Fruit fly (Drosophila melanogaster): ENCODE data around the gene CG10352.
A peak's percentile ranks its signal among the peaks of the same experiment; 100 is the strongest.

CG10352 gene

DNA sequence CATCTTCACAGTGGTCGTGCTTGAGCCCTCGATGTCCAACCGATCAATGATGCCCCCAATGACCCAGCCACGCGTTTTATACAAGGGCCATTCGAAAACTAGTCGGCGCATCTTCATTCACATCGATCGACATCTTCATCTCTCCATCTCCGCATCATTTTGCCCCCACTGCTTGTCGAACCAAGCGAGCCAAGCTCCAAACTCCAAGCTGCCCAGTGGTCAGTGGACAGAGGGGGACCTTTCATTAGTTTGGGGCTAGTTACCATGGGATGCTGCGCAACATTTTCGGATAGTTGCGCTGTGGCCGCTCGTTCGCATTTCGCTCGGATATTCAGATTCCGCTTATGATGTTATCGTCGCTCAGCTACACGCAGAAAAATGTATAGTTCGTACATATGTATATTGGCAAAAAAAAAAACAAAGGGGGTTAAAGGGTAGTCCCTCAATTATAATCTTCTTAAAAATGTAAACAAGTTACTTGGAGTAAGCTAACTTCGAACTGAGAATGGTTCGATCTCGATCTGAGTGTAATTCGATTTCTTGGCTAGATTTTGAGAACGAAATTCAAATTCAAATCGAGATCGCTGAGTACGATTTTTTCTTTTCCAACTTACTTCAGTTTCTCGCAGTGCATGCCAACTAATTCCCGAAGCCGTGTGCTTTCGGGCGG is 30.8 kb downstream of the CG10352 start, which contains the start of gene CG15740 (continued):
- TF ChIP-seq CG2120 (GFP tag; optimal IDR thresholded peaks at IDR 0.05), result peak; percentile 30
- peak; percentile 55 for TF ChIP-seq CG7839 (tag; optimal IDR thresholded peaks at IDR 0.05)
- peak; percentile 12 for TF ChIP-seq CG12391 (tag; optimal IDR thresholded peaks at IDR 0.05)
- peak; percentile 28 to 64 for TF ChIP-seq dpn (GFP tag; optimal IDR thresholded peaks at IDR 0.05)
- no peak for TF ChIP-seq CG7271 (tag; optimal IDR thresholded peaks at IDR 0.05)
- peak; percentile 56 for TF ChIP-seq CG15269 (tag; optimal IDR thresholded peaks at IDR 0.05)
- TF ChIP-seq CG17385 (GFP tag; optimal IDR thresholded peaks at IDR 0.05), result peak; percentile 8
- TF ChIP-seq Ada2b (GFP tag; IDR thresholded peaks at IDR 0.05), result peak; percentile 62
- peak; percentile 42 for TF ChIP-seq CG4424 (GFP tag; optimal IDR thresholded peaks at IDR 0.05)
- TF ChIP-seq Pdp1 (GFP tag; optimal IDR thresholded peaks at IDR 0.05), result peak in 1 of 2 experiments; percentile 33
- TF ChIP-seq fd96Cb (tag; optimal IDR thresholded peaks at IDR 0.05), result peak; percentile 14
- TF ChIP-seq nerfin-1 (tag; optimal IDR thresholded peaks at IDR 0.05), result peak; percentile 1
- TF ChIP-seq Dfd (GFP tag; optimal IDR thresholded peaks at IDR 0.05), result no peak
- peak; percentile 28 for TF ChIP-seq PHDP (tag; optimal IDR thresholded peaks at IDR 0.05)
- TF ChIP-seq CG4617 (GFP tag; optimal IDR thresholded peaks at IDR 0.05; ENCODE audit: borderline replicate concordance), result no peak
- peak; percentile 19 for TF ChIP-seq CG18599 (GFP tag; optimal IDR thresholded peaks at IDR 0.05)
- TF ChIP-seq cad (GFP tag; optimal IDR thresholded peaks at IDR 0.05), result no peak
- peak; percentile 47 for TF ChIP-seq ssp (GFP tag; IDR thresholded peaks at IDR 0.05)
- TF ChIP-seq H15 (GFP tag; IDR thresholded peaks at IDR 0.05), result peak; percentile 61; the same call in 1 of the 3 replicates
- TF ChIP-seq Hr3 (GFP tag; optimal IDR thresholded peaks at IDR 0.05), result peak; percentile 13
- peak; percentile 38 for TF ChIP-seq CG13424 (tag; optimal IDR thresholded peaks at IDR 0.05)
- TF ChIP-seq CG4404 (GFP tag; IDR thresholded peaks at IDR 0.05), result 0 out of 2 replicates have a peak, but pooled peaks have one; percentile 21
- TF ChIP-seq CG14667 (GFP tag; IDR thresholded peaks at IDR 0.05), result peak; percentile 35; the same call in 1 of the 2 replicates
- TF ChIP-seq CG1603 (tag; optimal IDR thresholded peaks at IDR 0.05), result peak; percentile 38
- no peak for TF ChIP-seq unc-4 (GFP tag; IDR thresholded peaks at IDR 0.05; ENCODE audit: partially characterized antibody)
- 0 out of 2 replicates have a peak, but pooled peaks have one; percentile 20 for TF ChIP-seq al (GFP tag; IDR thresholded peaks at IDR 0.05)
- TF ChIP-seq CG5180 (GFP tag; optimal IDR thresholded peaks at IDR 0.05), result peak; percentile 12
- peak; percentile 14 for TF ChIP-seq HHEX (GFP tag; optimal IDR thresholded peaks at IDR 0.05)
- no peak for TF ChIP-seq wek (GFP tag; optimal IDR thresholded peaks at IDR 0.05)
- TF ChIP-seq Optix (GFP tag; IDR thresholded peaks at IDR 0.05), result peak; percentile 54; the same call in 1 of the 3 replicates
- TF ChIP-seq CG14441 (GFP tag; IDR thresholded peaks at IDR 0.05), result peak; percentile 73
- no peak for TF ChIP-seq prd (optimal IDR thresholded peaks at IDR 0.05)
- TF ChIP-seq prd (GFP tag; IDR thresholded peaks at IDR 0.05), result peak; percentile 69; the same call in 2 of the 3 replicates
- TF ChIP-seq exex (tag; optimal IDR thresholded peaks at IDR 0.05), result no peak
- no peak for TF ChIP-seq Poxn (GFP tag; IDR thresholded peaks at IDR 0.05)
- TF ChIP-seq zfh1 (GFP tag; IDR thresholded peaks at IDR 0.05), result peak; percentile 43; the same call in 1 of the 3 replicates
- TF ChIP-seq CG31441 (GFP tag; IDR thresholded peaks at IDR 0.05), result peak; percentile 63
- TF ChIP-seq CG6254 (GFP tag; optimal IDR thresholded peaks at IDR 0.05), result no peak
- peak; percentile 73; the same call in 1 of the 2 replicates for TF ChIP-seq Atf6 (GFP tag; IDR thresholded peaks at IDR 0.05)
- TF ChIP-seq CG12659 (GFP tag; optimal IDR thresholded peaks at IDR 0.05), result peak; percentile 5
- TF ChIP-seq CG6689 (GFP tag; IDR thresholded peaks at IDR 0.05), result peak; percentile 66
- TF ChIP-seq ci (GFP tag; IDR thresholded peaks at IDR 0.05), result peak; percentile 62; the same call in 1 of the 3 replicates
- TF ChIP-seq CG9727 (GFP tag; optimal IDR thresholded peaks at IDR 0.05), result peak; percentile 16
- TF ChIP-seq Rfx (GFP tag; IDR thresholded peaks at IDR 0.05), result peak; percentile 48; the same call in 1 of the 2 replicates
- TF ChIP-seq nmo (GFP tag; optimal IDR thresholded peaks at IDR 0.05), result peak; percentile 45
- no peak for TF ChIP-seq hbn (GFP tag; IDR thresholded peaks at IDR 0.05; ENCODE audit: partially characterized antibody)
- peak; percentile 23 for TF ChIP-seq ind (GFP tag; optimal IDR thresholded peaks at IDR 0.05)
- TF ChIP-seq Aef1 (GFP tag; IDR thresholded peaks at IDR 0.05), result peak; percentile 63

Measured in whole organism, embryonic.